2 fruit fly cellular contexts compared by ENCODE assay signal in the genomic region with DNA sequence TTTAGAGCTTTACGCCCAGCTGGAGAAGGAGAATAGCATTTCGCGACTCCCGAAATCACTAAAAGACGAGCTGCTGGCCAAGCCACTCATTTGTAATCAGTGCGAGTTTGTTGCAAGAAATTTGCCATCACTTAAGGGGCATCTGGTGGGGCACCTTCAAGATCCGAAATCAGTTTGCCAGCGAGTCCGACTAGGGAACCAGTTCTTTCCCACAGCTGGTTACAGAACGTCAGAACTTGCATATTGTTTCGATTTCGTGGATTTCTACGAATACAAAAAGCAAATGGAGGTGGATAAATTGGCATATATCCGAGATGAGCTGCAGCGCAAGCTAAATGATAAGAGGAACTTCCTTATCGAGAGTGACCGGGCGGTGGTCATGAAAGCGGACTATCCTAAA.
TF ChIP-seq lines count a peak whose summit lies in the region.

No protein-coding gene starts in this region.

- TF ChIP-seq CTCF in whole organism, embryonic (GFP tag; optimal IDR thresholded peaks at IDR 0.05; lab: Kevin White, UChicago) = no peak

TF ChIP-seq in whole organism, embryonic, 481 proteins besides CTCF, POLR2A, EP300 and RAD21 (continues in another document):
- TF ChIP-seq CG2678 (tag; optimal IDR thresholded peaks at IDR 0.05; lab: Kevin White, UChicago) (no peak), CG2129 (GFP tag; IDR thresholded peaks at IDR 0.05; lab: Robert Waterston, UW; ENCODE audit: partially characterized antibody) (no peak), CG8478 (optimal IDR thresholded peaks at IDR 0.05; lab: Kevin White, UChicago) (no peak), br (optimal IDR thresholded peaks at IDR 0.05; lab: Kevin White, UChicago) (no peak), Sry-β (GFP tag; optimal IDR thresholded peaks at IDR 0.05; lab: Kevin White, UChicago) (peak; percentile 24), CG12942 (GFP tag; optimal IDR thresholded peaks at IDR 0.05; lab: Kevin White, UChicago) (no peak), sob (GFP tag; IDR thresholded peaks at IDR 0.05; lab: Robert Waterston, UW) (no peak), cad (GFP tag; optimal IDR thresholded peaks at IDR 0.05; lab: Kevin White, UChicago) (no peak), az2 (GFP tag; optimal IDR thresholded peaks at IDR 0.05; lab: Kevin White, UChicago) (no peak), CG17186 (GFP tag; optimal IDR thresholded peaks at IDR 0.05; lab: Kevin White, UChicago) (no peak), CG18476 (GFP tag; optimal IDR thresholded peaks at IDR 0.05; lab: Kevin White, UChicago) (no peak), CG13296 (GFP tag; optimal IDR thresholded peaks at IDR 0.05; lab: Kevin White, UChicago) (no peak), sisA (GFP tag; IDR thresholded peaks at IDR 0.05; lab: Robert Waterston, UW) (no peak), CG11695 (GFP tag; IDR thresholded peaks at IDR 0.05; lab: Robert Waterston, UW) (no peak), CG6175 (GFP tag; IDR thresholded peaks at IDR 0.05; lab: Robert Waterston, UW) (peak; percentile 66; the same call in 2 of the 3 replicates), z (GFP tag; IDR thresholded peaks at IDR 0.05; lab: Robert Waterston, UW) (no peak), CG17359 (tag; optimal IDR thresholded peaks at IDR 0.05; lab: Kevin White, UChicago) (no peak), CG15514 (GFP tag; optimal IDR thresholded peaks at IDR 0.05; lab: Kevin White, UChicago) (peak; percentile 98), CG10565 (GFP tag; optimal IDR thresholded peaks at IDR 0.05; lab: Kevin White, UChicago) (no peak), CG6254 (GFP tag; optimal IDR thresholded peaks at IDR 0.05; lab: Kevin White, UChicago) (no peak), B-H2 (GFP tag; optimal IDR thresholded peaks at IDR 0.05; lab: Kevin White, UChicago) (no peak), gro (GFP tag; optimal IDR thresholded peaks at IDR 0.05; lab: Kevin White, UChicago) (no peak), Doc3 (GFP tag; IDR thresholded peaks at IDR 0.05; lab: Robert Waterston, UW; ENCODE audit: partially characterized antibody) (no peak), ttk (GFP tag; IDR thresholded peaks at IDR 0.05; lab: Robert Waterston, UW) (no peak), Dll (GFP tag; IDR thresholded peaks at IDR 0.05; lab: Robert Waterston, UW; ENCODE audit: partially characterized antibody) (0 out of 4 replicates have a peak, but pooled peaks have one; percentile 35), knrl (GFP tag; IDR thresholded peaks at IDR 0.05; lab: Robert Waterston, UW; ENCODE audit: partially characterized antibody) (peak; percentile 25; the same call in 1 of the 3 replicates), croc (GFP tag; conservative IDR thresholded peaks at IDR 0.05; lab: Robert Waterston, UW) (no peak), CG6689 (GFP tag; IDR thresholded peaks at IDR 0.05; lab: Robert Waterston, UW) (peak; percentile 36; the same call in 1 of the 2 replicates), CG7745 (tag; optimal IDR thresholded peaks at IDR 0.05; lab: Kevin White, UChicago) (no peak), CG15601 (tag; optimal IDR thresholded peaks at IDR 0.05; lab: Kevin White, UChicago) (no peak), Asciz (GFP tag; optimal IDR thresholded peaks at IDR 0.05; lab: Kevin White, UChicago) (no peak), run (tag; optimal IDR thresholded peaks at IDR 0.05; lab: Kevin White, UChicago) (no peak), pzg (GFP tag; optimal IDR thresholded peaks at IDR 0.05; lab: Kevin White, UChicago) (peak; percentile 16), Hey (tag; optimal IDR thresholded peaks at IDR 0.05; lab: Kevin White, UChicago) (no peak), Abd-B (GFP tag; optimal IDR thresholded peaks at IDR 0.05; lab: Kevin White, UChicago) (no peak), tll (GFP tag; optimal IDR thresholded peaks at IDR 0.05; lab: Kevin White, UChicago) (no peak), dysf (GFP tag; IDR thresholded peaks at IDR 0.05; lab: Robert Waterston, UW) (no peak), emc (GFP tag; optimal IDR thresholded peaks at IDR 0.05; lab: Kevin White, UChicago) (no peak), jing (GFP tag; optimal IDR thresholded peaks at IDR 0.05; lab: Kevin White, UChicago) (no peak), GATAe (GFP tag; conservative IDR thresholded peaks at IDR 0.05; lab: Robert Waterston, UW) (no peak), CG18011 (GFP tag; optimal IDR thresholded peaks at IDR 0.05; lab: Kevin White, UChicago) (no peak), CG42726 (GFP tag; IDR thresholded peaks at IDR 0.05; lab: Robert Waterston, UW; ENCODE audit: partially characterized antibody) (no peak), peb (GFP tag; IDR thresholded peaks at IDR 0.05; lab: Robert Waterston, UW) (no peak), stwl (tag; optimal IDR thresholded peaks at IDR 0.05; lab: Kevin White, UChicago) (peak; percentile 42)

TF ChIP-seq in whole organism, prepupa, 60 proteins besides CTCF, POLR2A, EP300 and RAD21:
- TF ChIP-seq Eip75B (GFP tag; optimal IDR thresholded peaks at IDR 0.05; lab: Kevin White, UChicago) (no peak), svp (GFP tag; lab: Kevin White, UChicago) (peak; percentile 39), OdsH (GFP tag; optimal IDR thresholded peaks at IDR 0.05; lab: Kevin White, UChicago) (no peak), acj6 (GFP tag; optimal IDR thresholded peaks at IDR 0.05; lab: Kevin White, UChicago) (no peak)
